Worm (Caenorhabditis elegans) whole organism, L3 larva: ENCODE measurements around the gene C05A2.4.

Experiments
- R02D3.7 ChIP-seq: fragments of 150-350 bp; optimal IDR thresholded peaks from 2 replicates; lab custom pipeline; 2014; ENCODE audit warnings: missing biosample characterization, missing genetic modification characterization
- aly-2 ChIP-seq: fragments of 150-350 bp; optimal IDR thresholded peaks from 2 replicates; lab custom pipeline; 2014; ENCODE audit warnings: missing biosample characterization, missing genetic modification characterization
- ceh-9 ChIP-seq: sonication (generic microtip); optimal IDR thresholded peaks from 2 replicates; lab custom pipeline; 2018; ENCODE audit warnings: missing biosample characterization, missing genetic modification characterization
- egl-27 ChIP-seq: sonication (generic microtip); optimal IDR thresholded peaks from 4 replicates; lab custom pipeline; 2017; ENCODE audit warnings: missing biosample characterization, missing genetic modification reagents, missing genetic modification characterization
- fos-1 ChIP-seq: fragments of 150-350 bp; optimal IDR thresholded peaks from 2 replicates; lab custom pipeline; 2014; ENCODE audit warnings: missing biosample characterization, missing genetic modification characterization
- mdl-1 ChIP-seq: fragments of 150-350 bp; optimal IDR thresholded peaks from 2 replicates; lab custom pipeline; 2014; ENCODE audit warnings: missing biosample characterization, missing genetic modification characterization
- nhr-12 ChIP-seq: fragments of 150-350 bp; optimal IDR thresholded peaks from 2 replicates; lab custom pipeline; 2014; ENCODE audit warnings: missing biosample characterization, missing genetic modification characterization
- nhr-23 ChIP-seq: fragments of 150-350 bp; optimal IDR thresholded peaks from 2 replicates; lab custom pipeline; 2014; ENCODE audit warnings: missing biosample characterization, missing genetic modification reagents, missing genetic modification characterization
- nhr-237 ChIP-seq: fragments of 150-350 bp; optimal IDR thresholded peaks from 2 replicates; lab custom pipeline; 2014; ENCODE audit warnings: missing biosample characterization, missing genetic modification characterization
- pha-4 ChIP-seq: fragments of 150-350 bp; optimal IDR thresholded peaks from 2 replicates; lab custom pipeline; 2014; ENCODE audit warnings: missing biosample characterization, missing genetic modification reagents, missing genetic modification characterization
- skn-1 ChIP-seq: fragments of 150-350 bp; optimal IDR thresholded peaks from 2 replicates; lab custom pipeline; 2014; ENCODE audit warnings: missing biosample characterization, missing genetic modification characterization
- snpc-4 ChIP-seq: fragments of 150-350 bp; optimal IDR thresholded peaks from 2 replicates; lab custom pipeline; 2014; ENCODE audit warnings: missing biosample characterization, missing genetic modification characterization

- TF ChIP-seq nhr-237 (tag; lab: Kevin White, UChicago) (no peak), ceh-9 (no peak), snpc-4 (no peak), skn-1 (tag; lab: Kevin White, UChicago) (no peak), fos-1 (tag; lab: Kevin White, UChicago) (no peak), nhr-12 (tag; lab: Kevin White, UChicago) (no peak), R02D3.7 (tag; lab: Kevin White, UChicago) (no peak), aly-2 (tag; lab: Kevin White, UChicago) (no peak), mdl-1 (tag; lab: Kevin White, UChicago) (no peak), pha-4 (no peak), nhr-23 (tag; lab: Kevin White, UChicago) (no peak), egl-27 (tag; lab: Kevin White, UChicago) (no peak)
Observed at ce11 chrV:10667284-10667683, 28.0 kb upstream of the C05A2.4 start, which contains the start of gene twk-12.
